Worm (Caenorhabditis elegans) whole organism, young adult: ENCODE results near the gene mrp-4.

Source experiments
- B0019.2 ChIP-seq: fragments of 200-800 bp; sonication (Bioruptor generic); conservative IDR thresholded peaks from 2 replicates; pipeline ENCODE4 v1.3.6; 2022; ENCODE audit warnings: missing genetic modification reagents, missing genetic modification characterization, missing compliant biosample characterization
- B0035.1 ChIP-seq: sonication (generic microtip); optimal IDR thresholded peaks from 2 replicates; lab custom pipeline; 2016; ENCODE audit warnings: missing genetic modification characterization, mild to moderate bottlenecking, missing compliant biosample characterization, missing genotype, missing genetic modification reagents
- D2030.7 ChIP-seq: fragments of 200-800 bp; sonication (Bioruptor generic); IDR thresholded peaks from 2 replicates; pipeline ENCODE4 v1.3.6; 2022; ENCODE audit warnings: missing genetic modification reagents, missing genetic modification characterization, missing compliant biosample characterization
- F22D6.2 ChIP-seq: sonication (generic microtip); optimal IDR thresholded peaks from 2 replicates; lab custom pipeline; 2016; ENCODE audit warnings: mild to moderate bottlenecking, missing genetic modification characterization, missing compliant biosample characterization
- F33H1.4 ChIP-seq: fragments of 200-800 bp; sonication (Bioruptor generic); IDR thresholded peaks from 2 replicates; pipeline ENCODE4 v1.3.6; 2022; ENCODE audit warnings: missing genetic modification reagents, missing genetic modification characterization, missing compliant biosample characterization
- F37B4.10 ChIP-seq: fragments of 200-800 bp; sonication (Bioruptor generic); IDR thresholded peaks from 2 replicates; pipeline ENCODE4 v1.3.6; 2022; ENCODE audit warnings: missing genetic modification characterization, missing compliant biosample characterization
- F49E8.2 ChIP-seq: sonication (generic microtip); optimal IDR thresholded peaks from 3 replicates; lab custom pipeline; 2017; ENCODE audit warnings: missing genetic modification characterization, mild to moderate bottlenecking, missing compliant biosample characterization, antibody characterized with exemption, moderate library complexity; ENCODE audit not compliant: insufficient read depth
- F55B11.4 ChIP-seq: sonication (generic microtip); optimal IDR thresholded peaks from 2 replicates; lab custom pipeline; 2016; ENCODE audit warnings: missing compliant biosample characterization, missing genetic modification characterization, borderline replicate concordance; ENCODE audit not compliant: insufficient read depth
- K11D2.4 ChIP-seq: fragments of 200-800 bp; sonication (Bioruptor generic); IDR thresholded peaks from 2 replicates; pipeline ENCODE4 v1.3.6; 2022; ENCODE audit warnings: missing genetic modification reagents, missing genetic modification characterization, missing compliant biosample characterization
- Y53G8AR.9 ChIP-seq: fragments of 200-800 bp; sonication (Bioruptor generic); conservative IDR thresholded peaks from 2 replicates; pipeline ENCODE4 v1.3.6; 2022; ENCODE audit warnings: missing genetic modification reagents, missing genetic modification characterization, missing compliant biosample characterization
- ama-1 ChIP-seq, 3 experiments: fragments of 150-350 bp in 1 of 3; sonication (generic microtip) in 2 of 3; optimal IDR thresholded peaks; 2 replicates each; lab custom pipeline; 2014 to 2018; ENCODE audit warnings: missing biosample characterization in 2 of 3, missing genetic modification characterization in 2 of 3, missing genetic modification reagents in 2 of 3
- athp-1 ChIP-seq: sonication (generic microtip); optimal IDR thresholded peaks from 2 replicates; lab custom pipeline; 2017; ENCODE audit warnings: mild to moderate bottlenecking, missing genetic modification characterization, missing compliant biosample characterization
- attf-5 ChIP-seq: fragments of 200-800 bp; sonication (Bioruptor generic); optimal IDR thresholded peaks from 2 replicates; lab custom pipeline; 2018; ENCODE audit warnings: mild to moderate bottlenecking, missing genetic modification characterization, missing compliant biosample characterization
- bed-1 ChIP-seq: fragments of 200-800 bp; sonication (Bioruptor generic); IDR thresholded peaks from 2 replicates; pipeline ENCODE4 v1.3.6; 2022; ENCODE audit warnings: missing genetic modification reagents, missing genetic modification characterization, missing compliant biosample characterization
- cebp-1 ChIP-seq, 2 experiments: fragments of 200-800 bp in 1 of 2; sonication (Bioruptor generic) in 1 of 2; sonication (generic microtip) in 1 of 2; IDR thresholded peaks in 1 of 2; optimal IDR thresholded peaks in 1 of 2; 2 replicates each; pipeline versions ENCODE4 v1.3.6 to Lab custom; 2017 to 2022; ENCODE audit warnings: missing compliant biosample characterization in 2 of 2, missing genetic modification characterization in 2 of 2, mild to moderate bottlenecking in 1 of 2, missing genetic modification reagents in 1 of 2, moderate library complexity in 1 of 2
- ceh-27 ChIP-seq: fragments of 200-800 bp; sonication (Bioruptor generic); optimal IDR thresholded peaks from 2 replicates; lab custom pipeline; 2018; ENCODE audit warnings: mild to moderate bottlenecking, missing genetic modification characterization, moderate library complexity, missing compliant biosample characterization
- ceh-79 ChIP-seq: sonication (generic microtip); optimal IDR thresholded peaks from 2 replicates; lab custom pipeline; 2017; ENCODE audit warnings: mild to moderate bottlenecking, missing genetic modification characterization, missing compliant biosample characterization
- dox-1 ChIP-seq: fragments of 200-800 bp; sonication (Bioruptor generic); IDR thresholded peaks from 2 replicates; pipeline ENCODE4 v1.3.6; 2022; ENCODE audit warnings: missing genetic modification reagents, missing genetic modification characterization, missing compliant biosample characterization
- dpl-1 ChIP-seq: fragments of 150-350 bp; optimal IDR thresholded peaks from 2 replicates; lab custom pipeline; 2014; ENCODE audit warnings: missing biosample characterization, missing genetic modification reagents, missing genetic modification characterization
- efl-1 ChIP-seq: fragments of 150-350 bp; optimal IDR thresholded peaks from 2 replicates; lab custom pipeline; 2014; ENCODE audit warnings: missing biosample characterization, missing genetic modification reagents, missing genetic modification characterization
- egl-18 ChIP-seq: fragments of 200-800 bp; sonication (Bioruptor generic); IDR thresholded peaks from 2 replicates; pipeline ENCODE4 v1.3.6; 2022; ENCODE audit warnings: missing genetic modification reagents, missing genetic modification characterization, missing compliant biosample characterization
- ekl-4 ChIP-seq: fragments of 200-800 bp; sonication (Bioruptor generic); IDR thresholded peaks from 2 replicates; pipeline ENCODE4 v1.3.6; 2022; ENCODE audit warnings: missing genetic modification reagents, missing genetic modification characterization, missing compliant biosample characterization
- gei-17 ChIP-seq: fragments of 200-800 bp; sonication (Bioruptor generic); optimal IDR thresholded peaks from 2 replicates; lab custom pipeline; 2018; ENCODE audit warnings: mild to moderate bottlenecking, missing genetic modification characterization, missing compliant biosample characterization
- hlh-26 ChIP-seq: fragments of 200-800 bp; sonication (Bioruptor generic); conservative IDR thresholded peaks from 2 replicates; pipeline ENCODE4 v1.3.6; 2022; ENCODE audit warnings: missing genetic modification reagents, missing genetic modification characterization, missing compliant biosample characterization
- hmg-1.2 ChIP-seq: fragments of 200-800 bp; sonication (Bioruptor generic); IDR thresholded peaks from 2 replicates; pipeline ENCODE4 v1.3.6; 2022; ENCODE audit warnings: missing genetic modification reagents, missing genetic modification characterization, missing compliant biosample characterization
- let-607 ChIP-seq, 2 experiments: fragments of 200-800 bp in 1 of 2; sonication (Bioruptor generic) in 1 of 2; sonication (generic microtip) in 1 of 2; optimal IDR thresholded peaks; 2 replicates each; lab custom pipeline; 2016 to 2018; ENCODE audit warnings: mild to moderate bottlenecking in 2 of 2, missing compliant biosample characterization in 2 of 2, missing genetic modification characterization in 2 of 2, moderate library complexity in 2 of 2, missing genotype in 1 of 2
- lin-35 ChIP-seq, 3 experiments: fragments of 150-350 bp in 2 of 3; sonication (generic microtip) in 1 of 3; optimal IDR thresholded peaks; 2 replicates each; lab custom pipeline; 2014 to 2018; ENCODE audit warnings: missing biosample characterization in 3 of 3, missing genetic modification characterization in 3 of 3, missing genetic modification reagents in 3 of 3
- lin-54 ChIP-seq: fragments of 200-800 bp; sonication (Bioruptor generic); optimal IDR thresholded peaks from 2 replicates; lab custom pipeline; 2018; ENCODE audit warnings: mild to moderate bottlenecking, missing genetic modification characterization, missing compliant biosample characterization
- lsy-27 ChIP-seq: sonication (generic microtip); optimal IDR thresholded peaks from 2 replicates; lab custom pipeline; 2017; ENCODE audit warnings: missing genetic modification characterization, mild to moderate bottlenecking, missing compliant biosample characterization, antibody characterized with exemption, missing genotype, borderline replicate concordance; ENCODE audit not compliant: insufficient read depth
- mcd-1 ChIP-seq: fragments of 200-800 bp; sonication (Bioruptor generic); IDR thresholded peaks from 2 replicates; pipeline ENCODE4 v1.3.6; 2022; ENCODE audit warnings: missing genetic modification reagents, missing genetic modification characterization, missing compliant biosample characterization
- mel-28 ChIP-seq: sonication (generic microtip); optimal IDR thresholded peaks from 2 replicates; lab custom pipeline; 2016; ENCODE audit warnings: borderline replicate concordance, mild to moderate bottlenecking, missing genetic modification characterization, missing compliant biosample characterization
- mxl-1 ChIP-seq: sonication (generic microtip); optimal IDR thresholded peaks from 2 replicates; lab custom pipeline; 2016; ENCODE audit warnings: missing genetic modification characterization, missing compliant biosample characterization
- nfya-2 ChIP-seq: fragments of 200-800 bp; sonication (Bioruptor generic); IDR thresholded peaks from 2 replicates; pipeline ENCODE4 v1.3.6; 2022; ENCODE audit warnings: missing genetic modification reagents, missing genetic modification characterization, missing compliant biosample characterization
- nhr-120 ChIP-seq: fragments of 200-800 bp; sonication (Bioruptor generic); IDR thresholded peaks from 2 replicates; pipeline ENCODE4 v1.3.6; 2022; ENCODE audit warnings: missing genetic modification characterization, missing compliant biosample characterization
- nhr-27 ChIP-seq: fragments of 200-800 bp; sonication (Bioruptor generic); optimal IDR thresholded peaks from 2 replicates; lab custom pipeline; 2018; ENCODE audit warnings: mild to moderate bottlenecking, missing genetic modification characterization, moderate library complexity, missing compliant biosample characterization
- nhr-80 ChIP-seq: sonication (generic microtip); optimal IDR thresholded peaks from 2 replicates; lab custom pipeline; 2016; ENCODE audit warnings: missing genetic modification characterization, missing compliant biosample characterization
- sptf-2 ChIP-seq: fragments of 200-800 bp; sonication (Bioruptor generic); optimal IDR thresholded peaks from 2 replicates; lab custom pipeline; 2018; ENCODE audit warnings: mild to moderate bottlenecking, missing genetic modification characterization, missing compliant biosample characterization
- tbp1 ChIP-seq: fragments of 200-800 bp; sonication (Bioruptor generic); optimal IDR thresholded peaks from 2 replicates; lab custom pipeline; 2018; ENCODE audit warnings: mild to moderate bottlenecking, missing genetic modification characterization, missing compliant biosample characterization
- tbx-9 ChIP-seq: sonication (generic microtip); optimal IDR thresholded peaks from 2 replicates; lab custom pipeline; 2016; ENCODE audit warnings: borderline replicate concordance, missing genetic modification characterization, inconsistent platforms, missing compliant biosample characterization
- unc-62 ChIP-seq: fragments of 150-350 bp; optimal IDR thresholded peaks from 2 replicates; lab custom pipeline; 2014; ENCODE audit warnings: missing biosample characterization, missing genetic modification reagents, missing genetic modification characterization
- ztf-25 ChIP-seq: fragments of 200-800 bp; sonication (Bioruptor generic); IDR thresholded peaks from 2 replicates; pipeline ENCODE4 v1.3.6; 2022; ENCODE audit warnings: missing genetic modification reagents, missing genetic modification characterization, missing compliant biosample characterization

Gene mrp-4

ce11 chrX:9882112-9882511, 2.0 kb upstream of the mrp-4 start, which contains the start of gene glo-1:
glo-1 (minus strand) TSS chrX:9882212.
- TF ChIP-seq ceh-27 (GFP tag; lab: Kevin White, UChicago) (no peak), Y53G8AR.9 (GFP tag; lab: Robert Waterston, UW) (no peak), nfya-2 (no peak), hlh-26 (GFP tag; lab: Robert Waterston, UW) (no peak), ekl-4 (no peak), F37B4.10 (GFP tag; lab: Robert Waterston, UW) (no peak), F22D6.2 (tag; lab: Kevin White, UChicago) (no peak), nhr-27 (tag; lab: Kevin White, UChicago) (no peak), hmg-1.2 (GFP tag; lab: Robert Waterston, UW) (no peak)

- no peak for TF ChIP-seq tbp1 (GFP tag; lab: Kevin White, UChicago)
- TF ChIP-seq nhr-80 (tag; lab: Kevin White, UChicago): peak; percentile 68
Measured at ce11 chrX:9882572-9882971, 1.5 kb upstream of the mrp-4 start.

ce11 chrX:9892323-9892722, 8.2 kb downstream of the mrp-4 start, which contains the start of gene F21G4.1:
F21G4.1 (minus strand) TSS chrX:9892328.
- TF ChIP-seq ama-1 (optimal IDR thresholded peaks at IDR 0.05; lab: Kevin White, UChicago): no peak
- no peak for TF ChIP-seq ama-1 (GFP tag; optimal IDR thresholded peaks at IDR 0.05; lab: Kevin White, UChicago)
- TF ChIP-seq nhr-80 (tag; lab: Kevin White, UChicago): peak; percentile 72
- TF ChIP-seq, all 124 proteins: peak for 1

- TF ChIP-seq B0019.2 (GFP tag; lab: Robert Waterston, UW) (no peak), ceh-79 (tag; lab: Kevin White, UChicago) (no peak), athp-1 (tag; lab: Kevin White, UChicago) (no peak), F22D6.2 (tag; lab: Kevin White, UChicago) (no peak), ekl-4 (no peak), mcd-1 (no peak), tbx-9 (no peak), bed-1 (GFP tag; lab: Robert Waterston, UW) (no peak), B0035.1 (no peak), unc-62 (no peak), gei-17 (GFP tag; lab: Kevin White, UChicago) (no peak), egl-18 (no peak), lsy-27 (tag; lab: Kevin White, UChicago) (no peak), efl-1 (GFP tag; lab: Kevin White, UChicago) (no peak), ztf-25 (GFP tag; lab: Robert Waterston, UW) (no peak), cebp-1 (GFP tag; IDR thresholded peaks at IDR 0.05; lab: Robert Waterston, UW) (no peak), cebp-1 (tag; optimal IDR thresholded peaks at IDR 0.05; lab: Kevin White, UChicago) (no peak), F49E8.2 (tag; lab: Kevin White, UChicago) (no peak), nhr-120 (GFP tag; lab: Robert Waterston, UW) (no peak), dox-1 (GFP tag; lab: Robert Waterston, UW) (no peak)
Measured at ce11 chrX:9893069-9893468, 9.0 kb downstream of the mrp-4 start.

- TF ChIP-seq F55B11.4 (tag; lab: Kevin White, UChicago) (no peak), K11D2.4 (no peak), sptf-2 (no peak), egl-18 (no peak), attf-5 (GFP tag; lab: Kevin White, UChicago) (no peak), let-607 (tag; optimal IDR thresholded peaks at IDR 0.05; lab: Kevin White, UChicago) (no peak), mxl-1 (tag; lab: Kevin White, UChicago) (no peak), F33H1.4 (GFP tag; lab: Robert Waterston, UW) (no peak), hmg-1.2 (GFP tag; lab: Robert Waterston, UW) (no peak), mel-28 (tag; lab: Kevin White, UChicago) (no peak), D2030.7 (no peak), B0019.2 (GFP tag; lab: Robert Waterston, UW) (no peak), lin-54 (no peak), dpl-1 (no peak), lin-35 (GFP tag; optimal IDR thresholded peaks at IDR 0.05; lab: Kevin White, UChicago) (no peak)
Measured at ce11 chrX:9894844-9895243, 10.8 kb downstream of the mrp-4 start, which contains the start of gene F21G4.3. F21G4.3 (plus strand) TSS chrX:9895144.
